Worm (Caenorhabditis elegans) whole organism, late embryonic: ENCODE results near the gene Y39E4B.6.

Experiments
- F13H6.1 ChIP-seq: sonication (generic microtip); optimal IDR thresholded peaks from 2 replicates; lab custom pipeline; 2016; ENCODE audit warnings: missing genetic modification characterization, missing compliant biosample characterization
- ceh-14 ChIP-seq: sonication (generic microtip); optimal IDR thresholded peaks from 2 replicates; lab custom pipeline; 2016; ENCODE audit warnings: missing genotype, missing genetic modification characterization, missing compliant biosample characterization
- ceh-30 ChIP-seq: fragments of 150-350 bp; optimal IDR thresholded peaks from 2 replicates; lab custom pipeline; 2014; ENCODE audit warnings: missing biosample characterization, missing genetic modification characterization
- dmd-4 ChIP-seq: sonication (generic microtip); optimal IDR thresholded peaks from 2 replicates; lab custom pipeline; 2016; ENCODE audit warnings: borderline replicate concordance, missing genetic modification characterization, missing compliant biosample characterization
- fkh-10 ChIP-seq: fragments of 150-350 bp; optimal IDR thresholded peaks from 2 replicates; lab custom pipeline; 2014; ENCODE audit warnings: missing biosample characterization, missing genetic modification reagents, missing genetic modification characterization
- hlh-15 ChIP-seq: sonication (generic microtip); optimal IDR thresholded peaks from 2 replicates; lab custom pipeline; 2016; ENCODE audit warnings: missing genetic modification characterization, missing compliant biosample characterization
- hlh-30 ChIP-seq: sonication (generic microtip); optimal IDR thresholded peaks from 2 replicates; lab custom pipeline; 2017; ENCODE audit warnings: antibody characterized with exemption, missing genetic modification characterization, missing compliant biosample characterization; ENCODE audit not compliant: insufficient read depth
- lin-11 ChIP-seq: fragments of 200-800 bp; sonication (Bioruptor generic); optimal IDR thresholded peaks from 2 replicates; lab custom pipeline; 2018; ENCODE audit warnings: mild to moderate bottlenecking, missing genetic modification characterization, missing compliant biosample characterization
- nhr-11 ChIP-seq: fragments of 150-350 bp; optimal IDR thresholded peaks from 2 replicates; lab custom pipeline; 2014; ENCODE audit warnings: missing biosample characterization, missing genetic modification characterization
- odd-2 ChIP-seq: sonication (generic microtip); optimal IDR thresholded peaks from 2 replicates; lab custom pipeline; 2017; ENCODE audit warnings: antibody characterized with exemption, mild to moderate bottlenecking, missing genetic modification characterization, missing compliant biosample characterization
- pqm-1 ChIP-seq: sonication (generic microtip); optimal IDR thresholded peaks from 2 replicates; lab custom pipeline; 2016; ENCODE audit warnings: missing genetic modification characterization, missing compliant biosample characterization
- sox-4 ChIP-seq: sonication (generic microtip); optimal IDR thresholded peaks from 2 replicates; lab custom pipeline; 2017; ENCODE audit warnings: mild to moderate bottlenecking, missing genetic modification characterization, inconsistent platforms, missing compliant biosample characterization
- unc-86 ChIP-seq: sonication (generic microtip); optimal IDR thresholded peaks from 2 replicates; lab custom pipeline; 2016; ENCODE audit warnings: missing genetic modification characterization, missing compliant biosample characterization

ce11 chrIII:13027949-13028348 lies 42.6 kb upstream of the Y39E4B.6 start:
- TF ChIP-seq hlh-15 (tag; lab: Kevin White, UChicago) (no peak), ceh-30 (tag; lab: Kevin White, UChicago) (no peak), pqm-1 (tag; lab: Kevin White, UChicago) (no peak), sox-4 (tag; lab: Kevin White, UChicago) (no peak), hlh-30 (tag; lab: Kevin White, UChicago) (no peak), nhr-11 (no peak), unc-86 (tag; lab: Kevin White, UChicago) (no peak), ceh-14 (tag; lab: Kevin White, UChicago) (no peak), lin-11 (tag; lab: Kevin White, UChicago) (no peak), dmd-4 (tag; lab: Kevin White, UChicago) (no peak), fkh-10 (GFP tag; lab: Kevin White, UChicago) (no peak), odd-2 (tag; lab: Kevin White, UChicago) (no peak), F13H6.1 (tag; lab: Kevin White, UChicago) (no peak)
